Fruit fly (Drosophila melanogaster): ENCODE results near the gene CG13606.

CG13606 gene

DNA sequence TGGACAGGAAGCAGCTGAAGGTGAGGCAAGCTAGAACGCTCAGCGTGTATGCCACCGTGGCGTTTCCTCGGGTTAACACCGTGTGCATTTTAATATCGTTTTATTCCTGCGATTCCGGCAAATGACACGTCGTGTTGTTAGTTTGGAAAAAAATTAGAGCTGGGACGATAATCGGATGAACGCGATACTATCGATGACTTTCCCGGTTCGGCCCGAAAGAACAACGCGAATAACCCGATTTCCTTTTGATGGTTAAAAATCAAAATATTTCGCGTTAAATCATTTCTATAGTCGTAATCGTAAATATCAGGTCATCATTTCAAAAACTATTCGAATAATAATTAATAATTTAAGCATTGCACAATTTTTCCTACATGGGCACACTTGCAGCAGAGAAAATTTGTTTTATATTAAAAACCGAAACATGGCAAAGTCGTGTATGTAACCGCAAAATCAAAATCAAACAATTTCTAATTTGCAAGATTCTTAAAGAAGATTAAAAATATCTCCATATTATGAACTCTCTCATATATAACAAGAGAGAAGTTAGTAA is 57.5 kb downstream of the CG13606 start, which contains the start of gene Spase22-23 (continued):
- TF ChIP-seq CG1603 (tag; optimal IDR thresholded peaks at IDR 0.05) = peak; percentile 53
- no peak for TF ChIP-seq stwl (tag; optimal IDR thresholded peaks at IDR 0.05)
- no peak for TF ChIP-seq HmgD (GFP tag; optimal IDR thresholded peaks at IDR 0.05)
- peak; percentile 96 for TF ChIP-seq Opbp (GFP tag; IDR thresholded peaks at IDR 0.05; ENCODE audit: partially characterized antibody)
- no peak for TF ChIP-seq GATAe (GFP tag; conservative IDR thresholded peaks at IDR 0.05)
- no peak for TF ChIP-seq Awh (GFP tag; IDR thresholded peaks at IDR 0.05)
- TF ChIP-seq Sox100B (GFP tag; optimal IDR thresholded peaks at IDR 0.05) = no peak
- TF ChIP-seq ci (GFP tag; IDR thresholded peaks at IDR 0.05) = 0 out of 3 replicates have a peak, but pooled peaks have one; percentile 20
- TF ChIP-seq CG9932 (GFP tag; IDR thresholded peaks at IDR 0.05) = peak; percentile 12
- TF ChIP-seq CG2202 (tag; optimal IDR thresholded peaks at IDR 0.05) = no peak
- TF ChIP-seq CG1602 (GFP tag; optimal IDR thresholded peaks at IDR 0.05) = no peak
- TF ChIP-seq Gsc (GFP tag; IDR thresholded peaks at IDR 0.05) = no peak
- TF ChIP-seq psq (GFP tag; optimal IDR thresholded peaks at IDR 0.05) = no peak
- no peak for TF ChIP-seq CG33557 (GFP tag; optimal IDR thresholded peaks at IDR 0.05)
- peak; percentile 98 for TF ChIP-seq CG6791 (GFP tag; IDR thresholded peaks at IDR 0.05; ENCODE audit: partially characterized antibody)
- TF ChIP-seq Dll (GFP tag; IDR thresholded peaks at IDR 0.05; ENCODE audit: partially characterized antibody) = peak; percentile 92
- TF ChIP-seq CG17359 (tag; optimal IDR thresholded peaks at IDR 0.05) = no peak
- peak; percentile 94 for TF ChIP-seq CG13287 (GFP tag; IDR thresholded peaks at IDR 0.05; ENCODE audit: partially characterized antibody)
- no peak for TF ChIP-seq wor (GFP tag; IDR thresholded peaks at IDR 0.05)
- no peak for TF ChIP-seq ro (GFP tag; IDR thresholded peaks at IDR 0.05)
- no peak for TF ChIP-seq CG10979 (tag; optimal IDR thresholded peaks at IDR 0.05)
- TF ChIP-seq HLH3B (GFP tag; IDR thresholded peaks at IDR 0.05) = no peak

DNA sequence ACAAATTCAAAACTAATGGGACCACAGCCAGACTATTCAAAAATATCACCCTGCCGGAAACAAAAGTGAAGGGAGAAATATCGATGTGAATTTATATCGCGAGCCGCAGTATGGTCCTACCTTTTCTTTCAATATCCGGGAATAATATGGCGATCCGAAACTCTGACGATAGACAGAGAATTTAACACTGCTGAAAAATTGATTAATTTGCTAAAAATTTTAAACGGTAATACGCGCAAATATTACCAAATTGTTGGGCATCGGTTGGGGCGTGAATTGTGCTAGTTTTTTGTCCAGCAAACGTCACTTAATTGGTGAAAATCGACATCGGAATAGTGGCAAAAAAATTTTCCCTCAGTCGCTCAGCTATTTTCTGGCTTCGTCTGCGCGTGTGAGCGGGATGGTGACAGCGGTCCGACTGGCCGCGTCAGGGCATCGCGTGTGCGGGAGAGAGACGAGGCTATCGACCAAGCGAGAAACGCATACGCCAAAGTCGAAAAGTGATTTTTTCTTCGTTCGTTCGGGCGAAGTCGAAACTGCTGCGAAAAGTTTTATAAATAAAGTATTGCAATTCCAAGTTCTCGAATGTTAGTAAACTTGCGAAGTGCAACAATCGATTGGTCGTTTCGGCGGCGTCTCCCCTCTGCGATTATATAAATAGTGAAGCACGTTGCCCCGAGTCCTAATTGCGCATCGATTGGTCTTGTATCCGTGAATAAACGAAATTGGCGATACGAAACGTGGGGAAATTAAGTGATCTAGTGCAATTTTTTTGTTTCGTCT is 58.2 kb downstream of the CG13606 start, which contains the start of gene mask:
Gene mask, plus strand, starts transcription at position 140 of the 783 bp plus-strand sequence.
- peak; percentile 81 for TF ChIP-seq zfh2 (GFP tag; optimal IDR thresholded peaks at IDR 0.05)
- TF ChIP-seq Nf-YB (GFP tag; optimal IDR thresholded peaks at IDR 0.05) = peak; percentile 32
- TF ChIP-seq prd (optimal IDR thresholded peaks at IDR 0.05) = no peak
- peak; percentile 44; the same call in 2 of the 3 replicates for TF ChIP-seq prd (GFP tag; IDR thresholded peaks at IDR 0.05)
- peak; percentile 70 for TF ChIP-seq CG11723 (GFP tag; optimal IDR thresholded peaks at IDR 0.05)
- TF ChIP-seq ab (GFP tag; optimal IDR thresholded peaks at IDR 0.05) = no peak
- peak; percentile 98 for TF ChIP-seq Med (GFP tag)
- TF ChIP-seq pum (GFP tag; optimal IDR thresholded peaks at IDR 0.05) = peak; percentile 19
- TF ChIP-seq Usf (GFP tag; optimal IDR thresholded peaks at IDR 0.05) = peak; percentile 74
- peak; percentile 54 for TF ChIP-seq CG10147 (GFP tag; optimal IDR thresholded peaks at IDR 0.05)
- peak; percentile 58 for TF ChIP-seq bowl (GFP tag; IDR thresholded peaks at IDR 0.05)
- TF ChIP-seq CG12155 (GFP tag; optimal IDR thresholded peaks at IDR 0.05) = peak; percentile 31
- TF ChIP-seq tx (GFP tag; optimal IDR thresholded peaks at IDR 0.05) = peak; percentile 30
- peak; percentile 58 for TF ChIP-seq CG18262 (tag; optimal IDR thresholded peaks at IDR 0.05)
- no peak for TF ChIP-seq sc (optimal IDR thresholded peaks at IDR 0.05)
- peak; percentile 71 for TF ChIP-seq sc (GFP tag; optimal IDR thresholded peaks at IDR 0.05)
- peak; percentile 65 for TF ChIP-seq chn (GFP tag; optimal IDR thresholded peaks at IDR 0.05)
- peak; percentile 51 for TF ChIP-seq CG6654 (GFP tag; optimal IDR thresholded peaks at IDR 0.05)
- TF ChIP-seq CG13123 (GFP tag; optimal IDR thresholded peaks at IDR 0.05) = peak; percentile 50
- no peak for TF ChIP-seq Gsc (GFP tag; IDR thresholded peaks at IDR 0.05)
- TF ChIP-seq Optix (GFP tag; IDR thresholded peaks at IDR 0.05) = 0 out of 3 replicates have a peak, but pooled peaks have one; percentile 59
- TF ChIP-seq grn (GFP tag; optimal IDR thresholded peaks at IDR 0.05) = peak; percentile 69
- peak; percentile 59 for TF ChIP-seq dmrt11E (tag; optimal IDR thresholded peaks at IDR 0.05)
- peak; percentile 56 for TF ChIP-seq Antp (GFP tag; optimal IDR thresholded peaks at IDR 0.05)
- peak; percentile 94 for TF ChIP-seq CG9876 (GFP tag; optimal IDR thresholded peaks at IDR 0.05)
- TF ChIP-seq CG16815 (GFP tag; optimal IDR thresholded peaks at IDR 0.05) = peak; percentile 43
- TF ChIP-seq CG8388 (GFP tag; optimal IDR thresholded peaks at IDR 0.05) = peak; percentile 49
- TF ChIP-seq CG6175 (GFP tag; IDR thresholded peaks at IDR 0.05) = peak; percentile 68; the same call in 1 of the 3 replicates

All from whole organism, embryonic.